Worm (Caenorhabditis elegans) whole organism, young adult: ENCODE data around the gene F59B2.14.

Source experiments
- B0019.2 ChIP-seq: fragments of 200-800 bp; sonication (Bioruptor generic); conservative IDR thresholded peaks from 2 replicates; pipeline ENCODE4 v1.3.6; 2022; ENCODE audit warnings: missing genetic modification reagents, missing genetic modification characterization, missing compliant biosample characterization
- B0035.1 ChIP-seq: sonication (generic microtip); optimal IDR thresholded peaks from 2 replicates; lab custom pipeline; 2016; ENCODE audit warnings: missing genetic modification characterization, mild to moderate bottlenecking, missing compliant biosample characterization, missing genotype, missing genetic modification reagents
- B0261.1 ChIP-seq: sonication (generic microtip); optimal IDR thresholded peaks from 2 replicates; lab custom pipeline; 2016; ENCODE audit warnings: mild to moderate bottlenecking, missing genetic modification characterization, moderate library complexity, missing compliant biosample characterization
- B0336.3 ChIP-seq: fragments of 200-800 bp; sonication (Bioruptor generic); IDR thresholded peaks from 2 replicates; pipeline ENCODE4 v1.3.6; 2022; ENCODE audit warnings: missing genetic modification characterization, missing compliant biosample characterization
- D2030.7 ChIP-seq: fragments of 200-800 bp; sonication (Bioruptor generic); IDR thresholded peaks from 2 replicates; pipeline ENCODE4 v1.3.6; 2022; ENCODE audit warnings: missing genetic modification reagents, missing genetic modification characterization, missing compliant biosample characterization
- F10E7.11 ChIP-seq: sonication (generic microtip); optimal IDR thresholded peaks from 2 replicates; lab custom pipeline; 2017; ENCODE audit warnings: mild to moderate bottlenecking, missing genetic modification characterization, moderate library complexity, missing compliant biosample characterization
- F23B12.7 ChIP-seq: sonication (generic microtip); optimal IDR thresholded peaks from 2 replicates; lab custom pipeline; 2017; ENCODE audit warnings: missing genetic modification characterization, mild to moderate bottlenecking, missing compliant biosample characterization, antibody characterized with exemption, moderate library complexity; ENCODE audit not compliant: insufficient read depth
- F57A8.1 ChIP-seq: fragments of 200-800 bp; sonication (Bioruptor generic); optimal IDR thresholded peaks from 2 replicates; lab custom pipeline; 2018; ENCODE audit warnings: mild to moderate bottlenecking, missing genetic modification characterization, moderate library complexity, missing compliant biosample characterization
- K12H6.12 ChIP-seq: fragments of 200-800 bp; sonication (Bioruptor generic); optimal IDR thresholded peaks from 2 replicates; lab custom pipeline; 2018; ENCODE audit warnings: mild to moderate bottlenecking, missing genetic modification characterization, missing compliant biosample characterization
- Y67H2A.10 ChIP-seq: fragments of 200-800 bp; sonication (Bioruptor generic); conservative IDR thresholded peaks from 2 replicates; pipeline ENCODE4 v1.3.6; 2022; ENCODE audit warnings: missing genetic modification reagents, missing genetic modification characterization, missing compliant biosample characterization
- ZK185.1 ChIP-seq: sonication (generic microtip); optimal IDR thresholded peaks from 2 replicates; lab custom pipeline; 2016; ENCODE audit warnings: mild to moderate bottlenecking, missing genetic modification characterization, missing compliant biosample characterization; ENCODE audit not compliant: poor library complexity, severe bottlenecking
- ama-1 ChIP-seq, 3 experiments: fragments of 150-350 bp in 1 of 3; sonication (generic microtip) in 2 of 3; optimal IDR thresholded peaks; 2 replicates each; lab custom pipeline; 2014 to 2018; ENCODE audit warnings: missing biosample characterization in 2 of 3, missing genetic modification characterization in 2 of 3, missing genetic modification reagents in 2 of 3
- aptf-3 ChIP-seq: fragments of 200-800 bp; sonication (Bioruptor generic); IDR thresholded peaks from 2 replicates; pipeline ENCODE4 v1.3.6; 2022; ENCODE audit warnings: missing genetic modification characterization, missing compliant biosample characterization
- athp-1 ChIP-seq: sonication (generic microtip); optimal IDR thresholded peaks from 2 replicates; lab custom pipeline; 2017; ENCODE audit warnings: mild to moderate bottlenecking, missing genetic modification characterization, missing compliant biosample characterization
- attf-3 ChIP-seq: fragments of 200-800 bp; sonication (Bioruptor generic); conservative IDR thresholded peaks from 2 replicates; pipeline ENCODE4 v1.3.6; 2022; ENCODE audit warnings: missing genetic modification reagents, missing genetic modification characterization, missing compliant biosample characterization
- bed-1 ChIP-seq: fragments of 200-800 bp; sonication (Bioruptor generic); IDR thresholded peaks from 2 replicates; pipeline ENCODE4 v1.3.6; 2022; ENCODE audit warnings: missing genetic modification reagents, missing genetic modification characterization, missing compliant biosample characterization
- cebp-1 ChIP-seq, 2 experiments: fragments of 200-800 bp in 1 of 2; sonication (Bioruptor generic) in 1 of 2; sonication (generic microtip) in 1 of 2; IDR thresholded peaks in 1 of 2; optimal IDR thresholded peaks in 1 of 2; 2 replicates each; pipeline versions ENCODE4 v1.3.6 to Lab custom; 2017 to 2022; ENCODE audit warnings: missing compliant biosample characterization in 2 of 2, missing genetic modification characterization in 2 of 2, mild to moderate bottlenecking in 1 of 2, missing genetic modification reagents in 1 of 2, moderate library complexity in 1 of 2
- ceh-100 ChIP-seq: fragments of 200-800 bp; sonication (Bioruptor generic); IDR thresholded peaks from 2 replicates; pipeline ENCODE4 v1.3.6; 2022; ENCODE audit warnings: missing genetic modification reagents, missing genetic modification characterization, missing compliant biosample characterization
- ceh-91 ChIP-seq: fragments of 200-800 bp; sonication (Bioruptor generic); IDR thresholded peaks from 2 replicates; pipeline ENCODE4 v1.3.6; 2022; ENCODE audit warnings: missing genetic modification reagents, missing genetic modification characterization, missing compliant biosample characterization
- dox-1 ChIP-seq: fragments of 200-800 bp; sonication (Bioruptor generic); IDR thresholded peaks from 2 replicates; pipeline ENCODE4 v1.3.6; 2022; ENCODE audit warnings: missing genetic modification reagents, missing genetic modification characterization, missing compliant biosample characterization
- dpff-1 ChIP-seq: sonication (generic microtip); optimal IDR thresholded peaks from 2 replicates; lab custom pipeline; 2017; ENCODE audit warnings: mild to moderate bottlenecking, missing genetic modification characterization, missing compliant biosample characterization
- egl-18 ChIP-seq: fragments of 200-800 bp; sonication (Bioruptor generic); IDR thresholded peaks from 2 replicates; pipeline ENCODE4 v1.3.6; 2022; ENCODE audit warnings: missing genetic modification reagents, missing genetic modification characterization, missing compliant biosample characterization
- egl-44 ChIP-seq: fragments of 200-800 bp; sonication (Bioruptor generic); IDR thresholded peaks from 2 replicates; pipeline ENCODE4 v1.3.6; 2022; ENCODE audit warnings: missing genetic modification reagents, missing genetic modification characterization, missing compliant biosample characterization
- hmg-1.2 ChIP-seq: fragments of 200-800 bp; sonication (Bioruptor generic); IDR thresholded peaks from 2 replicates; pipeline ENCODE4 v1.3.6; 2022; ENCODE audit warnings: missing genetic modification reagents, missing genetic modification characterization, missing compliant biosample characterization
- let-526 ChIP-seq: fragments of 200-800 bp; sonication (Bioruptor generic); IDR thresholded peaks from 2 replicates; pipeline ENCODE4 v1.3.6; 2022; ENCODE audit warnings: missing genetic modification reagents, missing genetic modification characterization, missing compliant biosample characterization
- lin-26 ChIP-seq: fragments of 200-800 bp; sonication (Bioruptor generic); IDR thresholded peaks from 2 replicates; pipeline ENCODE4 v1.3.6; 2022; ENCODE audit warnings: missing genetic modification reagents, missing genetic modification characterization, missing compliant biosample characterization
- lin-35 ChIP-seq, 3 experiments: fragments of 150-350 bp in 2 of 3; sonication (generic microtip) in 1 of 3; optimal IDR thresholded peaks; 2 replicates each; lab custom pipeline; 2014 to 2018; ENCODE audit warnings: missing biosample characterization in 3 of 3, missing genetic modification characterization in 3 of 3, missing genetic modification reagents in 3 of 3
- mcd-1 ChIP-seq: fragments of 200-800 bp; sonication (Bioruptor generic); IDR thresholded peaks from 2 replicates; pipeline ENCODE4 v1.3.6; 2022; ENCODE audit warnings: missing genetic modification reagents, missing genetic modification characterization, missing compliant biosample characterization
- mel-28 ChIP-seq: sonication (generic microtip); optimal IDR thresholded peaks from 2 replicates; lab custom pipeline; 2016; ENCODE audit warnings: borderline replicate concordance, mild to moderate bottlenecking, missing genetic modification characterization, missing compliant biosample characterization
- mes-4 ChIP-seq: sonication (generic microtip); optimal IDR thresholded peaks from 2 replicates; lab custom pipeline; 2016; ENCODE audit warnings: missing genotype, missing genetic modification characterization, missing compliant biosample characterization
- mxl-1 ChIP-seq: sonication (generic microtip); optimal IDR thresholded peaks from 2 replicates; lab custom pipeline; 2016; ENCODE audit warnings: missing genetic modification characterization, missing compliant biosample characterization
- nfya-1 ChIP-seq: sonication (generic microtip); optimal IDR thresholded peaks from 2 replicates; lab custom pipeline; 2017; ENCODE audit warnings: antibody characterized with exemption, missing compliant biosample characterization, missing genetic modification characterization, borderline replicate concordance; ENCODE audit not compliant: insufficient read depth
- nfya-2 ChIP-seq: fragments of 200-800 bp; sonication (Bioruptor generic); IDR thresholded peaks from 2 replicates; pipeline ENCODE4 v1.3.6; 2022; ENCODE audit warnings: missing genetic modification reagents, missing genetic modification characterization, missing compliant biosample characterization
- nfyb-1 ChIP-seq: fragments of 200-800 bp; sonication (Bioruptor generic); IDR thresholded peaks from 2 replicates; pipeline ENCODE4 v1.3.6; 2022; ENCODE audit warnings: missing genetic modification reagents, missing genetic modification characterization, missing compliant biosample characterization
- nhr-80 ChIP-seq: sonication (generic microtip); optimal IDR thresholded peaks from 2 replicates; lab custom pipeline; 2016; ENCODE audit warnings: missing genetic modification characterization, missing compliant biosample characterization
- nhr-90 ChIP-seq: sonication (generic microtip); optimal IDR thresholded peaks from 2 replicates; lab custom pipeline; 2016; ENCODE audit warnings: missing genotype, mild to moderate bottlenecking, missing genetic modification characterization, missing compliant biosample characterization
- pha-4 ChIP-seq: fragments of 150-350 bp; sonication (generic microtip); optimal IDR thresholded peaks from 2 replicates; lab custom pipeline; 2014; ENCODE audit warnings: missing biosample characterization, missing genetic modification reagents, missing genetic modification characterization
- repo-1 ChIP-seq: sonication (generic microtip); optimal IDR thresholded peaks from 2 replicates; lab custom pipeline; 2017; ENCODE audit warnings: mild to moderate bottlenecking, missing genetic modification characterization, missing compliant biosample characterization
- sdz-38 ChIP-seq: sonication (generic microtip); optimal IDR thresholded peaks from 2 replicates; lab custom pipeline; 2016; ENCODE audit warnings: missing genotype, missing genetic modification characterization, missing compliant biosample characterization
- sea-2 ChIP-seq: fragments of 200-800 bp; sonication (Bioruptor generic); IDR thresholded peaks from 2 replicates; pipeline ENCODE4 v1.3.6; 2022; ENCODE audit warnings: missing genetic modification characterization, missing compliant biosample characterization
- tbp1 ChIP-seq: fragments of 200-800 bp; sonication (Bioruptor generic); optimal IDR thresholded peaks from 2 replicates; lab custom pipeline; 2018; ENCODE audit warnings: mild to moderate bottlenecking, missing genetic modification characterization, missing compliant biosample characterization
- unc-62 ChIP-seq: fragments of 150-350 bp; optimal IDR thresholded peaks from 2 replicates; lab custom pipeline; 2014; ENCODE audit warnings: missing biosample characterization, missing genetic modification reagents, missing genetic modification characterization
- ztf-25 ChIP-seq: fragments of 200-800 bp; sonication (Bioruptor generic); IDR thresholded peaks from 2 replicates; pipeline ENCODE4 v1.3.6; 2022; ENCODE audit warnings: missing genetic modification reagents, missing genetic modification characterization, missing compliant biosample characterization

Gene F59B2.14

ce11 chrIII:9053740-9054252, 31.4 kb upstream of the F59B2.14 start, which contains the start of gene R107.5 (continued):
- peak; percentile 51 for TF ChIP-seq D2030.7 (GFP tag; lab: Robert Waterston, UW)
- peak; percentile 95 for TF ChIP-seq dpff-1 (tag; lab: Kevin White, UChicago)
- TF ChIP-seq sdz-38 (tag; lab: Kevin White, UChicago): no peak
- TF ChIP-seq cebp-1 (GFP tag; IDR thresholded peaks at IDR 0.05; lab: Robert Waterston, UW): peak; percentile 70; the same call in 1 of the 2 replicates
- peak; percentile 89 for TF ChIP-seq cebp-1 (tag; optimal IDR thresholded peaks at IDR 0.05; lab: Kevin White, UChicago)
- TF ChIP-seq nfya-1 (tag; lab: Kevin White, UChicago): no peak
- TF ChIP-seq attf-3 (GFP tag; lab: Robert Waterston, UW): peak; percentile 66; the same call in 1 of the 2 replicates
- TF ChIP-seq B0035.1 (tag; lab: Kevin White, UChicago): peak; percentile 81
- TF ChIP-seq B0261.1: peak; percentile 32
- no peak for TF ChIP-seq ztf-25 (GFP tag; lab: Robert Waterston, UW)
- TF ChIP-seq mxl-1 (tag; lab: Kevin White, UChicago): no peak
- peak; percentile 91 for TF ChIP-seq egl-18 (GFP tag; lab: Robert Waterston, UW)
- TF ChIP-seq sea-2: peak; percentile 97
- peak; percentile 89 for TF ChIP-seq mcd-1
- TF ChIP-seq ceh-91 (GFP tag; lab: Robert Waterston, UW): no peak
- peak; percentile 31 for TF ChIP-seq nhr-80
- peak; percentile 84 for TF ChIP-seq egl-44 (GFP tag; lab: Robert Waterston, UW)
- TF ChIP-seq dox-1 (GFP tag; lab: Robert Waterston, UW): peak; percentile 91
- no peak for TF ChIP-seq pha-4 (tag; lab: Kevin White, UChicago)
- TF ChIP-seq bed-1 (GFP tag; lab: Robert Waterston, UW): 0 out of 2 replicates have a peak, but pooled peaks have one; percentile 59
- TF ChIP-seq B0336.3 (GFP tag; lab: Robert Waterston, UW): peak; percentile 94
- TF ChIP-seq let-526 (GFP tag; lab: Robert Waterston, UW): peak; percentile 98
- TF ChIP-seq B0019.2 (GFP tag; lab: Robert Waterston, UW): peak; percentile 46; the same call in 1 of the 2 replicates
- TF ChIP-seq nfya-2 (GFP tag; lab: Robert Waterston, UW): no peak
- TF ChIP-seq mes-4 (tag; lab: Kevin White, UChicago): no peak
- peak; percentile 84 for TF ChIP-seq mel-28 (tag; lab: Kevin White, UChicago)
- peak; percentile 58; the same call in 1 of the 2 replicates for TF ChIP-seq ceh-100
- TF ChIP-seq F10E7.11 (tag; lab: Kevin White, UChicago): peak; percentile 82
- peak; percentile 22 for TF ChIP-seq nhr-90 (tag; lab: Kevin White, UChicago)
- no peak for TF ChIP-seq F57A8.1
- peak; percentile 96 for TF ChIP-seq Y67H2A.10 (GFP tag; lab: Robert Waterston, UW)
- TF ChIP-seq aptf-3 (GFP tag; lab: Robert Waterston, UW): peak; percentile 87; the same call in 1 of the 2 replicates

DNA sequence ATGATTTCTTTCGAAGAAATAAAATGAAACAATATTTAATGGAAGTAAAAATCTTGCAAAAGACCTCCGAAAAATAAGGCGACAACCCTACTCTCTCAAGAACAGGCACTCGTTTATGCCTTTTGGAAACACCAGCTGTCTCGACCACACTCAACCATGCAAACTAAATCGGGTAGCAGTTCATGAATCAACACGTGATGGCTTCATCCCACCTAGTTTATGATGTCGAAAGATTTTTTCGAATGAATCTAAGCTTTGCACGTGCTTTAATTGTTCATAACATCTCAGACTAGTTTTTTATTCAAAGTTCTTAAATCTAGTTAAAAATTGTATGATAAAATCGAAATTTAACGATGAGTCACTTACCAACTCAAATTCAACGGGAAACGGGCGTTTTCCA, 30.8 kb upstream of the F59B2.14 start:
- TF ChIP-seq ama-1 (optimal IDR thresholded peaks at IDR 0.05; lab: Kevin White, UChicago): peak; percentile 87
- no peak for TF ChIP-seq ama-1 (GFP tag; optimal IDR thresholded peaks at IDR 0.05; lab: Kevin White, UChicago)
- peak; percentile 19; the same call in 1 of the 2 replicates for TF ChIP-seq lin-26 (GFP tag; lab: Robert Waterston, UW)
- peak; percentile 11 for TF ChIP-seq tbp1
- TF ChIP-seq sea-2: no peak

- peak; percentile 81 for TF ChIP-seq nfyb-1 (GFP tag; lab: Robert Waterston, UW)
- TF ChIP-seq K12H6.12: peak; percentile 29
- TF ChIP-seq F23B12.7 (tag; lab: Kevin White, UChicago): peak; percentile 3
- no peak for TF ChIP-seq ZK185.1 (tag; lab: Kevin White, UChicago)
- no peak for TF ChIP-seq repo-1 (tag; lab: Kevin White, UChicago)
- no peak for TF ChIP-seq sdz-38 (tag; lab: Kevin White, UChicago)
- no peak for TF ChIP-seq unc-62 (GFP tag; lab: Kevin White, UChicago)
- peak; percentile 83; the same call in 1 of the 2 replicates for TF ChIP-seq hmg-1.2 (GFP tag; lab: Robert Waterston, UW)
- TF ChIP-seq athp-1 (tag; lab: Kevin White, UChicago): no peak
- TF ChIP-seq attf-3 (GFP tag; lab: Robert Waterston, UW): no peak
- TF ChIP-seq lin-35 (GFP tag; optimal IDR thresholded peaks at IDR 0.05; lab: Kevin White, UChicago): no peak
- peak; percentile 59; the same call in 1 of the 2 replicates for TF ChIP-seq B0019.2 (GFP tag; lab: Robert Waterston, UW)
Observed at ce11 chrIII:9052371-9052978, 30.0 kb upstream of the F59B2.14 start.
